Fruit fly (Drosophila melanogaster): ENCODE measurements around the gene CG18764.

The CG18764 gene

dm6 chr3R:11678016-11678415 is 51.3 kb downstream of the CG18764 start, which contains the start of gene CG18476:
Gene CG18476, minus strand, starts transcription at chr3R:11678116.
- peak; percentile 94 for TF ChIP-seq CG11695 (GFP tag; IDR thresholded peaks at IDR 0.05)
- TF ChIP-seq hbn (GFP tag; IDR thresholded peaks at IDR 0.05; ENCODE audit: partially characterized antibody) = no peak
- peak; percentile 89 for TF ChIP-seq CG17612 (GFP tag; IDR thresholded peaks at IDR 0.05)
- TF ChIP-seq bowl (GFP tag; IDR thresholded peaks at IDR 0.05) = peak; percentile 72
- TF ChIP-seq Blimp-1 (GFP tag; optimal IDR thresholded peaks at IDR 0.05) = peak; percentile 92
- TF ChIP-seq CG4360 (GFP tag; IDR thresholded peaks at IDR 0.05) = peak; percentile 50; the same call in 1 of the 2 replicates
- TF ChIP-seq Ada2b (GFP tag; IDR thresholded peaks at IDR 0.05) = peak; percentile 96
- TF ChIP-seq nerfin-1 (tag; optimal IDR thresholded peaks at IDR 0.05) = peak; percentile 90
- peak; percentile 91 for TF ChIP-seq HHEX (GFP tag; optimal IDR thresholded peaks at IDR 0.05)
- peak; percentile 90 for TF ChIP-seq Ets65A (GFP tag)
- no peak for TF ChIP-seq usp (GFP tag; optimal IDR thresholded peaks at IDR 0.05)
- peak; percentile 67; the same call in 1 of the 2 replicates for TF ChIP-seq sim (GFP tag; IDR thresholded peaks at IDR 0.05)
- peak; percentile 73 for TF ChIP-seq CG8359 (GFP tag; optimal IDR thresholded peaks at IDR 0.05; ENCODE audit: borderline replicate concordance)
- peak; percentile 94 for TF ChIP-seq Dek (tag; optimal IDR thresholded peaks at IDR 0.05)
- peak; percentile 90 for TF ChIP-seq CG11085 (GFP tag; IDR thresholded peaks at IDR 0.05)
- TF ChIP-seq lola (GFP tag; optimal IDR thresholded peaks at IDR 0.05) = peak in 1 of 3 experiments; percentile 90
- peak; percentile 30 for TF ChIP-seq Dad (GFP tag; optimal IDR thresholded peaks at IDR 0.05)
- TF ChIP-seq CG2712 (tag; optimal IDR thresholded peaks at IDR 0.05) = peak; percentile 96
- peak; percentile 85 for TF ChIP-seq salm (tag; optimal IDR thresholded peaks at IDR 0.05)
- peak; percentile 85 for TF ChIP-seq sug (tag; optimal IDR thresholded peaks at IDR 0.05)
- no peak for TF ChIP-seq ash1 (GFP tag; optimal IDR thresholded peaks at IDR 0.05)
- peak; percentile 95 for TF ChIP-seq Ptx1 (GFP tag; IDR thresholded peaks at IDR 0.05)
- TF ChIP-seq tx (GFP tag; optimal IDR thresholded peaks at IDR 0.05) = no peak
- peak; percentile 78 for TF ChIP-seq nom (GFP tag; optimal IDR thresholded peaks at IDR 0.05)
- TF ChIP-seq D (optimal IDR thresholded peaks at IDR 0.05) = no peak
- peak; percentile 84 for TF ChIP-seq D (GFP tag; optimal IDR thresholded peaks at IDR 0.05)
- no peak for TF ChIP-seq eve (GFP tag; optimal IDR thresholded peaks at IDR 0.05)
- TF ChIP-seq Atf6 (GFP tag; IDR thresholded peaks at IDR 0.05) = peak; percentile 88
- TF ChIP-seq CG18262 (tag; optimal IDR thresholded peaks at IDR 0.05) = peak; percentile 94
- TF ChIP-seq Dp (GFP tag; optimal IDR thresholded peaks at IDR 0.05) = peak; percentile 33
- TF ChIP-seq CG6272 (GFP tag; IDR thresholded peaks at IDR 0.05) = peak; percentile 93
- peak; percentile 95 for TF ChIP-seq CG2678 (tag; optimal IDR thresholded peaks at IDR 0.05)
- TF ChIP-seq hth (optimal IDR thresholded peaks at IDR 0.05) = no peak
- peak; percentile 88 for TF ChIP-seq CG9215 (GFP tag; IDR thresholded peaks at IDR 0.05)
- peak; percentile 66; the same call in 1 of the 2 replicates for TF ChIP-seq CG43689 (GFP tag; IDR thresholded peaks at IDR 0.05)
- peak; percentile 54 for TF ChIP-seq NC2β (GFP tag; optimal IDR thresholded peaks at IDR 0.05)
- TF ChIP-seq sc (optimal IDR thresholded peaks at IDR 0.05) = no peak
- TF ChIP-seq sc (GFP tag; optimal IDR thresholded peaks at IDR 0.05) = peak; percentile 44
- TF ChIP-seq CG13624 (GFP tag; optimal IDR thresholded peaks at IDR 0.05) = peak; percentile 74
- TF ChIP-seq CG34376 (GFP tag; optimal IDR thresholded peaks at IDR 0.05) = peak; percentile 75
- no peak for TF ChIP-seq Kr (GFP tag; optimal IDR thresholded peaks at IDR 0.05)
- TF ChIP-seq CG3838 (GFP tag; optimal IDR thresholded peaks at IDR 0.05) = peak; percentile 73
- peak; percentile 81; the same call in 2 of the 3 replicates for TF ChIP-seq C15 (GFP tag; IDR thresholded peaks at IDR 0.05)
- peak; percentile 93 for TF ChIP-seq Fer3 (tag; optimal IDR thresholded peaks at IDR 0.05)
- peak; percentile 90 for TF ChIP-seq klu (GFP tag; IDR thresholded peaks at IDR 0.05)
- peak; percentile 76 for TF ChIP-seq CrebB (tag; optimal IDR thresholded peaks at IDR 0.05)
- no peak for TF ChIP-seq Opbp (GFP tag; IDR thresholded peaks at IDR 0.05; ENCODE audit: partially characterized antibody)
- TF ChIP-seq ab (GFP tag; optimal IDR thresholded peaks at IDR 0.05) = no peak
- TF ChIP-seq CkIIα-i1 (GFP tag; IDR thresholded peaks at IDR 0.05) = no peak
- TF ChIP-seq CG1602 (GFP tag; optimal IDR thresholded peaks at IDR 0.05) = peak; percentile 85
- TF ChIP-seq vvl (GFP tag; IDR thresholded peaks at IDR 0.05) = peak; percentile 96
- TF ChIP-seq esg (GFP tag; conservative IDR thresholded peaks at IDR 0.05) = peak; percentile 91
